Worm (Caenorhabditis elegans) whole organism, L4 larva: Measurements from ENCODE around the gene Y97E10AR.3.

Source experiments
- F26F4.8 ChIP-seq: fragments of 200-800 bp; sonication (Bioruptor generic); conservative IDR thresholded peaks from 2 replicates; pipeline ENCODE4 v1.3.6; 2022; ENCODE audit warnings: missing genetic modification characterization, missing compliant biosample characterization
- F37D6.2 ChIP-seq: sonication (generic microtip); optimal IDR thresholded peaks from 2 replicates; lab custom pipeline; 2016; ENCODE audit warnings: mild to moderate bottlenecking, missing genetic modification characterization, missing compliant biosample characterization
- F44E2.7 ChIP-seq: fragments of 200-800 bp; sonication (Bioruptor generic); IDR thresholded peaks from 2 replicates; pipeline ENCODE4 v2.1.2; 2022; ENCODE audit warnings: missing genetic modification characterization, missing compliant biosample characterization
- T20F7.1 ChIP-seq: fragments of 200-800 bp; sonication (Bioruptor generic); optimal IDR thresholded peaks from 2 replicates; lab custom pipeline; 2018; ENCODE audit warnings: mild to moderate bottlenecking, missing genetic modification characterization, missing compliant biosample characterization
- Y75B8A.6 ChIP-seq: fragments of 200-800 bp; sonication (Bioruptor generic); IDR thresholded peaks from 2 replicates; pipeline ENCODE4 v1.3.6; 2022; ENCODE audit warnings: missing genetic modification reagents, missing genetic modification characterization, missing compliant biosample characterization
- ZK337.2 ChIP-seq: fragments of 200-800 bp; sonication (Bioruptor generic); IDR thresholded peaks from 2 replicates; pipeline ENCODE4 v1.3.6; 2022; ENCODE audit warnings: missing genetic modification reagents, missing genetic modification characterization, missing compliant biosample characterization
- ZK546.5 ChIP-seq, 2 experiments: sonication (generic microtip); optimal IDR thresholded peaks; 2 replicates each; lab custom pipeline; 2017; ENCODE audit warnings: missing biosample characterization in 2 of 2, missing genetic modification characterization in 2 of 2
- aly-2 ChIP-seq: sonication (generic microtip); optimal IDR thresholded peaks from 2 replicates; lab custom pipeline; 2018; ENCODE audit warnings: missing biosample characterization, missing genetic modification characterization
- ama-1 ChIP-seq: fragments of 150-350 bp; optimal IDR thresholded peaks from 2 replicates; lab custom pipeline; 2014; ENCODE audit warnings: inconsistent platforms, mixed read lengths
- attf-4 ChIP-seq: sonication (generic microtip); optimal IDR thresholded peaks from 3 replicates; lab custom pipeline; 2017; ENCODE audit warnings: missing biosample characterization, missing genetic modification characterization
- ceh-28 ChIP-seq: fragments of 150-350 bp; optimal IDR thresholded peaks from 2 replicates; lab custom pipeline; 2014; ENCODE audit warnings: missing biosample characterization, missing genetic modification reagents, missing genetic modification characterization
- ceh-62 ChIP-seq: sonication (generic microtip); optimal IDR thresholded peaks from 2 replicates; lab custom pipeline; 2017; ENCODE audit warnings: missing biosample characterization, missing genetic modification characterization
- ctbp-1 ChIP-seq: fragments of 200-800 bp; sonication (Bioruptor generic); IDR thresholded peaks from 2 replicates; pipeline ENCODE4 v1.3.6; 2022; ENCODE audit warnings: missing genetic modification reagents, missing genetic modification characterization, missing compliant biosample characterization
- dmd-9 ChIP-seq: fragments of 200-800 bp; sonication (Bioruptor generic); IDR thresholded peaks from 2 replicates; pipeline ENCODE4 v1.3.6; 2022; ENCODE audit warnings: missing genetic modification reagents, missing genetic modification characterization, missing compliant biosample characterization
- duxl-1 ChIP-seq: sonication (generic microtip); optimal IDR thresholded peaks from 2 replicates; lab custom pipeline; 2016; ENCODE audit warnings: mild to moderate bottlenecking, missing genetic modification characterization, moderate library complexity, missing compliant biosample characterization; ENCODE audit not compliant: poor library complexity
- egl-27 ChIP-seq: sonication (generic microtip); optimal IDR thresholded peaks from 3 replicates; lab custom pipeline; 2017; ENCODE audit warnings: missing biosample characterization, missing genetic modification reagents, missing genetic modification characterization
- egl-43 ChIP-seq: fragments of 200-800 bp; sonication (Bioruptor generic); IDR thresholded peaks from 2 replicates; pipeline ENCODE4 v1.3.6; 2022; ENCODE audit warnings: missing genetic modification reagents, missing genetic modification characterization, missing compliant biosample characterization
- fos-1 ChIP-seq: fragments of 150-350 bp; optimal IDR thresholded peaks from 2 replicates; lab custom pipeline; 2014; ENCODE audit warnings: missing biosample characterization, missing genetic modification characterization
- gei-8 ChIP-seq: fragments of 200-800 bp; sonication (Bioruptor generic); optimal IDR thresholded peaks from 2 replicates; lab custom pipeline; 2018; ENCODE audit warnings: mild to moderate bottlenecking, missing genetic modification characterization, missing compliant biosample characterization
- hif-1 ChIP-seq, 2 experiments: sonication (generic microtip); optimal IDR thresholded peaks; 2 replicates each; lab custom pipeline; 2016 to 2017; ENCODE audit warnings: missing compliant biosample characterization in 2 of 2, missing genetic modification characterization in 2 of 2, missing genetic modification reagents in 2 of 2, missing genotype in 2 of 2, mild to moderate bottlenecking in 1 of 2
- hlh-11 ChIP-seq: fragments of 200-800 bp; sonication (Bioruptor generic); optimal IDR thresholded peaks from 2 replicates; lab custom pipeline; 2018; ENCODE audit warnings: mild to moderate bottlenecking, missing genetic modification characterization, missing compliant biosample characterization
- hlh-30 ChIP-seq: sonication (generic microtip); optimal IDR thresholded peaks from 2 replicates; lab custom pipeline; 2017; ENCODE audit warnings: antibody characterized with exemption, mild to moderate bottlenecking, missing genetic modification characterization, missing compliant biosample characterization; ENCODE audit not compliant: insufficient read depth
- hmg-1.1 ChIP-seq: fragments of 200-800 bp; sonication (Bioruptor generic); IDR thresholded peaks from 2 replicates; pipeline ENCODE4 v1.3.6; 2022; ENCODE audit warnings: missing genetic modification reagents, missing genetic modification characterization, missing compliant biosample characterization
- lim-7 ChIP-seq: fragments of 200-800 bp; sonication (Bioruptor generic); IDR thresholded peaks from 2 replicates; pipeline ENCODE4 v1.3.6; 2022; ENCODE audit warnings: missing genetic modification characterization, missing compliant biosample characterization
- lin-13 ChIP-seq: fragments of 150-350 bp; optimal IDR thresholded peaks from 2 replicates; lab custom pipeline; 2014; ENCODE audit warnings: missing biosample characterization, missing genetic modification reagents, missing genetic modification characterization
- lin-39 ChIP-seq: fragments of 150-350 bp; optimal IDR thresholded peaks from 2 replicates; lab custom pipeline; 2014; ENCODE audit warnings: missing biosample characterization, missing genetic modification reagents, missing genetic modification characterization
- lir-3 ChIP-seq: sonication (generic microtip); optimal IDR thresholded peaks from 2 replicates; lab custom pipeline; 2016; ENCODE audit warnings: mild to moderate bottlenecking, missing genetic modification characterization, missing compliant biosample characterization
- madf-9 ChIP-seq: fragments of 200-800 bp; sonication (Bioruptor generic); conservative IDR thresholded peaks from 2 replicates; pipeline ENCODE4 v1.3.6; 2022; ENCODE audit warnings: missing genetic modification reagents, missing genetic modification characterization, missing compliant biosample characterization
- mdt-29 ChIP-seq: fragments of 200-800 bp; sonication (Bioruptor generic); IDR thresholded peaks from 2 replicates; pipeline ENCODE4 v1.3.6; 2022; ENCODE audit warnings: missing genetic modification reagents, missing genetic modification characterization, missing compliant biosample characterization
- mes-2 ChIP-seq: sonication (generic microtip); optimal IDR thresholded peaks from 2 replicates; lab custom pipeline; 2016; ENCODE audit warnings: missing genotype, mild to moderate bottlenecking, missing genetic modification characterization, missing compliant biosample characterization; ENCODE audit not compliant: poor library complexity, severe bottlenecking
- nhr-10 ChIP-seq: fragments of 150-350 bp; optimal IDR thresholded peaks from 2 replicates; lab custom pipeline; 2014; ENCODE audit warnings: missing biosample characterization, missing genetic modification characterization
- nhr-11 ChIP-seq: fragments of 150-350 bp; optimal IDR thresholded peaks from 2 replicates; lab custom pipeline; 2014; ENCODE audit warnings: missing biosample characterization, missing genetic modification characterization
- nhr-25 ChIP-seq: sonication (generic microtip); optimal IDR thresholded peaks from 2 replicates; lab custom pipeline; 2017; ENCODE audit warnings: missing genetic modification characterization, mild to moderate bottlenecking, missing compliant biosample characterization, antibody characterized with exemption, moderate library complexity, borderline replicate concordance; ENCODE audit not compliant: insufficient read depth
- nhr-41 ChIP-seq: fragments of 200-800 bp; sonication (Bioruptor generic); IDR thresholded peaks from 2 replicates; pipeline ENCODE4 v1.3.6; 2022; ENCODE audit warnings: missing genetic modification reagents, missing genetic modification characterization, missing compliant biosample characterization
- nhr-42 ChIP-seq: fragments of 200-800 bp; sonication (Bioruptor generic); IDR thresholded peaks from 2 replicates; pipeline ENCODE4 v1.3.6; 2022; ENCODE audit warnings: missing genetic modification characterization, missing compliant biosample characterization
- nhr-6 ChIP-seq: fragments of 150-350 bp; optimal IDR thresholded peaks from 2 replicates; lab custom pipeline; 2014; ENCODE audit warnings: missing biosample characterization, missing genetic modification characterization
- nhr-76 ChIP-seq: fragments of 150-350 bp; optimal IDR thresholded peaks from 2 replicates; lab custom pipeline; 2014; ENCODE audit warnings: missing biosample characterization, missing genetic modification characterization
- nhr-77 ChIP-seq: fragments of 150-350 bp; optimal IDR thresholded peaks from 2 replicates; lab custom pipeline; 2014; ENCODE audit warnings: missing biosample characterization, missing genetic modification characterization
- pha-4 ChIP-seq, 2 experiments: fragments of 150-350 bp in 1 of 2; fragments of 200-800 bp in 1 of 2; sonication (Bioruptor generic) in 1 of 2; IDR thresholded peaks in 1 of 2; optimal IDR thresholded peaks in 1 of 2; 2 replicates each; pipeline versions ENCODE4 v1.3.6 to Lab custom; 2014 to 2022; ENCODE audit warnings: missing genetic modification characterization in 2 of 2, missing genetic modification reagents in 2 of 2, missing biosample characterization in 1 of 2, missing compliant biosample characterization in 1 of 2
- sdz-12 ChIP-seq: fragments of 200-800 bp; sonication (Bioruptor generic); optimal IDR thresholded peaks from 2 replicates; lab custom pipeline; 2018; ENCODE audit warnings: mild to moderate bottlenecking, missing genetic modification characterization, missing compliant biosample characterization
- set-16 ChIP-seq: fragments of 200-800 bp; sonication (Bioruptor generic); IDR thresholded peaks from 2 replicates; pipeline ENCODE4 v1.3.6; 2022; ENCODE audit warnings: missing genetic modification reagents, missing genetic modification characterization, missing compliant biosample characterization
- snpc-1.2 ChIP-seq: fragments of 200-800 bp; sonication (Bioruptor generic); IDR thresholded peaks from 2 replicates; pipeline ENCODE4 v1.3.6; 2022; ENCODE audit warnings: missing genetic modification reagents, missing genetic modification characterization, missing compliant biosample characterization
- snpc-4 ChIP-seq: fragments of 150-350 bp; optimal IDR thresholded peaks from 2 replicates; lab custom pipeline; 2014; ENCODE audit warnings: missing biosample characterization, missing genetic modification characterization
- spr-1 ChIP-seq: sonication (generic microtip); optimal IDR thresholded peaks from 2 replicates; lab custom pipeline; 2016; ENCODE audit warnings: mild to moderate bottlenecking, missing genetic modification characterization, missing compliant biosample characterization
- tag-97 ChIP-seq: fragments of 200-800 bp; sonication (Bioruptor generic); IDR thresholded peaks from 2 replicates; pipeline ENCODE4 v1.3.6; 2022; ENCODE audit warnings: missing genetic modification characterization, missing compliant biosample characterization
- tra-1 ChIP-seq: fragments of 200-800 bp; sonication (Bioruptor generic); IDR thresholded peaks from 2 replicates; pipeline ENCODE4 v1.3.6; 2022; ENCODE audit warnings: missing genetic modification reagents, missing genetic modification characterization, missing compliant biosample characterization
- unc-130 ChIP-seq: sonication (generic microtip); optimal IDR thresholded peaks from 2 replicates; lab custom pipeline; 2016; ENCODE audit warnings: missing genetic modification reagents, missing genetic modification characterization, missing compliant biosample characterization
- unc-39 ChIP-seq: sonication (generic microtip); optimal IDR thresholded peaks from 2 replicates; lab custom pipeline; 2017; ENCODE audit warnings: missing biosample characterization, missing genetic modification characterization
- vab-7 ChIP-seq: fragments of 200-800 bp; sonication (Bioruptor generic); IDR thresholded peaks from 2 replicates; pipeline ENCODE4 v1.3.6; 2022; ENCODE audit warnings: missing genetic modification reagents, missing genetic modification characterization, missing compliant biosample characterization
- zag-1 ChIP-seq: fragments of 150-350 bp; optimal IDR thresholded peaks from 2 replicates; lab custom pipeline; 2014; ENCODE audit warnings: missing biosample characterization, missing genetic modification characterization
- zip-2 ChIP-seq: fragments of 150-350 bp; optimal IDR thresholded peaks from 2 replicates; lab custom pipeline; 2014; ENCODE audit warnings: missing biosample characterization, missing genetic modification characterization

The Y97E10AR.3 gene

ce11 chrV:7980370-7980987 lies 26.8 kb downstream of the Y97E10AR.3 start (continued):
- TF ChIP-seq gei-8 (GFP tag; lab: Kevin White, UChicago) (no peak), unc-130 (GFP tag; lab: Kevin White, UChicago) (no peak), dmd-9 (GFP tag; lab: Robert Waterston, UW) (no peak), nhr-77 (no peak), F26F4.8 (GFP tag; lab: Robert Waterston, UW) (no peak), F37D6.2 (tag; lab: Kevin White, UChicago) (peak; percentile 6), ZK337.2 (GFP tag; lab: Robert Waterston, UW) (no peak), tra-1 (GFP tag; lab: Robert Waterston, UW) (0 out of 2 replicates have a peak, but pooled peaks have one; percentile 60), zip-2 (tag; lab: Kevin White, UChicago) (no peak), ctbp-1 (GFP tag; lab: Robert Waterston, UW) (peak; percentile 37; the same call in 1 of the 2 replicates), attf-4 (tag; lab: Kevin White, UChicago) (no peak), spr-1 (no peak), unc-39 (no peak), nhr-41 (GFP tag; lab: Robert Waterston, UW) (no peak), set-16 (GFP tag; lab: Robert Waterston, UW) (no peak), ceh-28 (tag; lab: Kevin White, UChicago) (no peak), duxl-1 (tag; lab: Kevin White, UChicago) (no peak), hif-1 (tag; optimal IDR thresholded peaks at IDR 0.05; lab: Kevin White, UChicago) (peak in 1 of 2 experiments; percentile 21), snpc-4 (no peak), nhr-25 (tag; lab: Kevin White, UChicago) (no peak), lin-39 (tag; lab: Kevin White, UChicago) (no peak), lir-3 (no peak), F44E2.7 (GFP tag; lab: Robert Waterston, UW) (no peak), ama-1 (lab: Kevin White, UChicago) (no peak), egl-43 (GFP tag; lab: Robert Waterston, UW) (no peak), nhr-6 (no peak), tag-97 (GFP tag; lab: Robert Waterston, UW) (no peak), nhr-76 (tag; lab: Kevin White, UChicago) (no peak), ceh-62 (no peak), vab-7 (GFP tag; lab: Robert Waterston, UW) (no peak), egl-27 (tag; lab: Kevin White, UChicago) (no peak), pha-4 (GFP tag; IDR thresholded peaks at IDR 0.05; lab: Robert Waterston, UW) (no peak), pha-4 (tag; optimal IDR thresholded peaks at IDR 0.05; lab: Kevin White, UChicago) (no peak), nhr-10 (no peak), lin-13 (no peak), sdz-12 (no peak), mes-2 (no peak), zag-1 (tag; lab: Kevin White, UChicago) (no peak), hmg-1.1 (0 out of 2 replicates have a peak, but pooled peaks have one; percentile 58), Y75B8A.6 (GFP tag; lab: Robert Waterston, UW) (no peak), mdt-29 (GFP tag; lab: Robert Waterston, UW) (no peak), nhr-42 (GFP tag; lab: Robert Waterston, UW) (no peak), madf-9 (GFP tag; lab: Robert Waterston, UW) (no peak), aly-2 (tag; lab: Kevin White, UChicago) (no peak), lim-7 (no peak), hlh-11 (tag; lab: Kevin White, UChicago) (peak; percentile 38), nhr-11 (tag; lab: Kevin White, UChicago) (peak; percentile 29), fos-1 (no peak), hlh-30 (tag; lab: Kevin White, UChicago) (peak; percentile 69), snpc-1.2 (GFP tag; lab: Robert Waterston, UW) (no peak), T20F7.1 (GFP tag; lab: Kevin White, UChicago) (no peak), ZK546.5 (tag; optimal IDR thresholded peaks at IDR 0.05; lab: Kevin White, UChicago) (no peak)
